Worm (Caenorhabditis elegans) whole organism, L4 larva: Measurements from ENCODE around the gene D2023.4.

Source experiments
- duxl-1 ChIP-seq: sonication (generic microtip); optimal IDR thresholded peaks from 2 replicates; lab custom pipeline; 2016; ENCODE audit warnings: mild to moderate bottlenecking, missing genetic modification characterization, moderate library complexity, missing compliant biosample characterization; ENCODE audit not compliant: poor library complexity
- nhr-11 ChIP-seq: fragments of 150-350 bp; optimal IDR thresholded peaks from 2 replicates; lab custom pipeline; 2014; ENCODE audit warnings: missing biosample characterization, missing genetic modification characterization

ce11 chrV:11787742-11788238, 37.8 kb downstream of the D2023.4 start, which contains the start of gene F55A11.8:
- TF ChIP-seq nhr-11 (tag; lab: Kevin White, UChicago), result no peak
- no peak for TF ChIP-seq duxl-1 (tag; lab: Kevin White, UChicago)
